Worm (Caenorhabditis elegans) whole organism, L3 larva: ENCODE measurements around the gene Y57G11C.46.
A peak's percentile ranks its signal among the peaks of the same experiment; 100 is the strongest.

Experiments
- ZK546.5 ChIP-seq: sonication (generic microtip); optimal IDR thresholded peaks from 2 replicates; lab custom pipeline; 2017; ENCODE audit warnings: missing biosample characterization, missing genetic modification characterization
- aly-2 ChIP-seq: fragments of 150-350 bp; optimal IDR thresholded peaks from 2 replicates; lab custom pipeline; 2014; ENCODE audit warnings: missing biosample characterization, missing genetic modification characterization
- ama-1 ChIP-seq: fragments of 150-350 bp; optimal IDR thresholded peaks from 2 replicates; lab custom pipeline; 2018
- ceh-16 ChIP-seq: sonication (generic microtip); optimal IDR thresholded peaks from 2 replicates; lab custom pipeline; 2017; ENCODE audit warnings: missing biosample characterization, missing genetic modification characterization
- ceh-28 ChIP-seq: fragments of 150-350 bp; optimal IDR thresholded peaks from 2 replicates; lab custom pipeline; 2014; ENCODE audit warnings: missing biosample characterization, missing genetic modification reagents, missing genetic modification characterization
- ceh-82 ChIP-seq: fragments of 150-350 bp; optimal IDR thresholded peaks from 2 replicates; lab custom pipeline; 2014; ENCODE audit warnings: missing biosample characterization, missing genetic modification characterization
- ceh-9 ChIP-seq: sonication (generic microtip); optimal IDR thresholded peaks from 2 replicates; lab custom pipeline; 2018; ENCODE audit warnings: missing biosample characterization, missing genetic modification characterization
- daf-12 ChIP-seq: fragments of 150-350 bp; optimal IDR thresholded peaks from 2 replicates; lab custom pipeline; 2014; ENCODE audit warnings: missing biosample characterization, missing genetic modification reagents, missing genetic modification characterization
- egl-5 ChIP-seq: fragments of 150-350 bp; optimal IDR thresholded peaks from 2 replicates; lab custom pipeline; 2017; ENCODE audit warnings: missing biosample characterization, missing genetic modification reagents, missing genetic modification characterization, inconsistent platforms
- elt-1 ChIP-seq: fragments of 150-350 bp; optimal IDR thresholded peaks from 2 replicates; lab custom pipeline; 2014; ENCODE audit warnings: missing biosample characterization, missing genetic modification characterization
- elt-3 ChIP-seq, 3 experiments: fragments of 150-350 bp in 1 of 3; sonication (generic microtip) in 2 of 3; optimal IDR thresholded peaks; 2 replicates in 2 of 3; 4 replicates in 1 of 3; lab custom pipeline; 2014 to 2017; ENCODE audit warnings: missing biosample characterization in 3 of 3, missing genetic modification characterization in 3 of 3
- eor-1 ChIP-seq, 2 experiments: fragments of 150-350 bp; optimal IDR thresholded peaks; 2 replicates each; lab custom pipeline; 2014 to 2018; ENCODE audit warnings: missing biosample characterization in 2 of 2, missing genetic modification characterization in 2 of 2
- fkh-10 ChIP-seq: sonication (generic microtip); optimal IDR thresholded peaks from 2 replicates; lab custom pipeline; 2017; ENCODE audit warnings: missing biosample characterization, missing genetic modification reagents, missing genetic modification characterization
- fkh-2 ChIP-seq: fragments of 150-350 bp; optimal IDR thresholded peaks from 2 replicates; lab custom pipeline; 2014; ENCODE audit warnings: missing biosample characterization, missing genetic modification reagents, missing genetic modification characterization
- fos-1 ChIP-seq: fragments of 150-350 bp; optimal IDR thresholded peaks from 2 replicates; lab custom pipeline; 2014; ENCODE audit warnings: missing biosample characterization, missing genetic modification characterization
- hmg-11 ChIP-seq: sonication (generic microtip); optimal IDR thresholded peaks from 2 replicates; lab custom pipeline; 2016; ENCODE audit warnings: missing genetic modification characterization, missing compliant biosample characterization
- jun-1 ChIP-seq: fragments of 150-350 bp; optimal IDR thresholded peaks from 2 replicates; lab custom pipeline; 2014; ENCODE audit warnings: missing biosample characterization, missing genetic modification reagents, missing genetic modification characterization
- lin-15B ChIP-seq: fragments of 150-350 bp; optimal IDR thresholded peaks from 2 replicates; lab custom pipeline; 2014; ENCODE audit warnings: missing biosample characterization, missing genetic modification characterization
- mdl-1 ChIP-seq: fragments of 150-350 bp; optimal IDR thresholded peaks from 2 replicates; lab custom pipeline; 2014; ENCODE audit warnings: missing biosample characterization, missing genetic modification characterization
- nfya-1 ChIP-seq: sonication (generic microtip); optimal IDR thresholded peaks from 2 replicates; lab custom pipeline; 2017; ENCODE audit warnings: missing genetic modification characterization, mild to moderate bottlenecking, missing compliant biosample characterization, antibody characterized with exemption, moderate library complexity; ENCODE audit not compliant: insufficient read depth
- nhr-11 ChIP-seq: fragments of 150-350 bp; optimal IDR thresholded peaks from 2 replicates; lab custom pipeline; 2014; ENCODE audit warnings: missing biosample characterization, missing genetic modification characterization
- nhr-12 ChIP-seq: fragments of 150-350 bp; optimal IDR thresholded peaks from 2 replicates; lab custom pipeline; 2014; ENCODE audit warnings: missing biosample characterization, missing genetic modification characterization
- nhr-23 ChIP-seq: fragments of 150-350 bp; optimal IDR thresholded peaks from 2 replicates; lab custom pipeline; 2014; ENCODE audit warnings: missing biosample characterization, missing genetic modification reagents, missing genetic modification characterization
- nhr-237 ChIP-seq: fragments of 150-350 bp; optimal IDR thresholded peaks from 2 replicates; lab custom pipeline; 2014; ENCODE audit warnings: missing biosample characterization, missing genetic modification characterization
- nhr-25 ChIP-seq: sonication (generic microtip); optimal IDR thresholded peaks from 2 replicates; lab custom pipeline; 2017; ENCODE audit warnings: missing biosample characterization, missing genetic modification characterization
- nhr-43 ChIP-seq: sonication (generic microtip); optimal IDR thresholded peaks from 2 replicates; lab custom pipeline; 2016; ENCODE audit warnings: mild to moderate bottlenecking, missing genetic modification characterization, missing compliant biosample characterization; ENCODE audit not compliant: poor library complexity, severe bottlenecking
- nhr-77 ChIP-seq: fragments of 150-350 bp; optimal IDR thresholded peaks from 2 replicates; lab custom pipeline; 2014; ENCODE audit warnings: missing biosample characterization, missing genetic modification characterization
- pha-4 ChIP-seq: fragments of 150-350 bp; optimal IDR thresholded peaks from 2 replicates; lab custom pipeline; 2014; ENCODE audit warnings: missing biosample characterization, missing genetic modification reagents, missing genetic modification characterization
- pqm-1 ChIP-seq: fragments of 150-350 bp; optimal IDR thresholded peaks from 2 replicates; lab custom pipeline; 2017; ENCODE audit warnings: missing biosample characterization, missing genetic modification characterization, inconsistent platforms
- skn-1 ChIP-seq: fragments of 150-350 bp; optimal IDR thresholded peaks from 2 replicates; lab custom pipeline; 2014; ENCODE audit warnings: missing biosample characterization, missing genetic modification characterization
- zag-1 ChIP-seq: fragments of 150-350 bp; optimal IDR thresholded peaks from 2 replicates; lab custom pipeline; 2014; ENCODE audit warnings: missing biosample characterization, missing genetic modification characterization
- ztf-4 ChIP-seq: fragments of 150-350 bp; optimal IDR thresholded peaks from 2 replicates; lab custom pipeline; 2014; ENCODE audit warnings: missing biosample characterization, missing genetic modification characterization

The Y57G11C.46 gene

DNA sequence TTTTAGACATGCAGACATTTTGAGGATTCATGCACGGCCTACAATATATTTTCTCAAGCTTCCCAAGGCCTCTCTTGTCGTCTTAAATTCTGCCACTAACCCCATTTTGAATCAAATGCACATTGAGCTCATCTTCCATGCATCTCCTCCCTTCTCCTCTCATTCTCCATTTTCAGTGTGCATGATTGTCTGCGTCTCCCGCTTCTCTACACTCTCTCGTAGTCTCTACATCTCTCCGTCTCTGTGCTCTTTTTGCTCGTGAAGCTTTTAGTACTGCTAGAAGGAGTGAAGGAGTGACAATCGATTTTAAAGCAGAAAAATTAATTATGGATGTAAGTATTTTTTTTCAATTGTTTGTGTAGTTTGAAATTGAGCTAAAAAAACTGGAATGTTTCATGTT is 20.7 kb upstream of the Y57G11C.46 start, which contains the start of gene Y57G11C.22:
Y57G11C.22 (plus strand) TSS at position 327 of the 400 bp plus-strand sequence.
- TF ChIP-seq zag-1 (tag; lab: Kevin White, UChicago) = no peak
- no peak for TF ChIP-seq skn-1 (tag; lab: Kevin White, UChicago)
- TF ChIP-seq nhr-237 (tag; lab: Kevin White, UChicago) = no peak
- TF ChIP-seq nfya-1 (tag; lab: Kevin White, UChicago) = peak; percentile 60
- no peak for TF ChIP-seq elt-1
- no peak for TF ChIP-seq nhr-43
- TF ChIP-seq ceh-16 (tag; lab: Kevin White, UChicago) = no peak
- no peak for TF ChIP-seq pqm-1 (tag; lab: Kevin White, UChicago)
- TF ChIP-seq egl-5 = peak; percentile 39
- no peak for TF ChIP-seq ceh-82 (tag; lab: Kevin White, UChicago)
- peak; percentile 6 for TF ChIP-seq lin-15B
- TF ChIP-seq, all 47 proteins: peak for 3

DNA sequence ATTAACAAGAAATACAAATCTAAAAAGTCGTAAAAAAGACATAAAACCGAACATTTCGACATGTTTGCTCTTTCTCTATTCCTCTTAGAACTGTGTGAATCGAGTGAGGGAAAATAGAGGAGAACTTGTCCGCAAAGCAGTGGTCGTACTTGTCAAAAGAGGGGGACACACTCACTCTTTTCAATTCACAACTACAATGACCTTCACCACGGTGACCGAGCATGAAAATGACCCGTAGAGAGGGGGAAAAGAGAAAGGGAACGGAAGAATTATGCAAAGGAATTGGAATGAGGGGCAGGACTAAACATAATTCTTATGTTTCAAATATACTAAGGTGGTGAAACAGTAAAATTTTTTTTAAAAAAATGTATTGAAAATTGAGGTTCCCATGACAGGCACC is 17.3 kb upstream of the Y57G11C.46 start:
- TF ChIP-seq aly-2 (tag; lab: Kevin White, UChicago) (no peak), pha-4 (tag; lab: Kevin White, UChicago) (peak; percentile 34), pqm-1 (tag; lab: Kevin White, UChicago) (no peak), hmg-11 (tag; lab: Kevin White, UChicago) (peak; percentile 44)
- TF ChIP-seq, all 47 proteins: peak for 2

DNA sequence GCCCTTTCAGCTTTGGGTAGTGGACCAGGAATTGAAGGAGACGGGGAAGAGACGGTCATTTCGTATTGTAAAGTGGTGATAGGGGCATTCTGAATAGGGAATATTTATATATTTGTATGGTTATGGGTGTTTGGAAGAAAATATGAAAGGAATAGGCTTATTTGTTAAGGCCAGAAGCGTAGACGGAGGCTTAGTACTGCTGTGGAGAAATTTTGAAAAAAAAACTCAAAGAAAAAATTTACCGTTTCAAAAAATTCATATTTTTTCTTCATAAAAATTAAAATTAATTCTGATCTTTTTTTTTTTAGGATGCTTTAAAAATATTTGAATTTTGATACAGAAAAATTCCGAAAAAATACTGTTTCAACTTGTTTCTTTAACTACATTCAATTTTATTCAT is 12.8 kb upstream of the Y57G11C.46 start, which contains the start of gene hhat-2:
hhat-2 (minus strand) TSS at position 101 of the 400 bp plus-strand sequence.
- TF ChIP-seq jun-1 (tag; lab: Kevin White, UChicago) (no peak), eor-1 (tag; optimal IDR thresholded peaks at IDR 0.05; lab: Kevin White, UChicago) (no peak), pqm-1 (tag; lab: Kevin White, UChicago) (no peak), elt-1 (no peak), egl-5 (no peak), nhr-23 (tag; lab: Kevin White, UChicago) (no peak), nfya-1 (tag; lab: Kevin White, UChicago) (no peak), ceh-28 (tag; lab: Kevin White, UChicago) (no peak), fos-1 (tag; lab: Kevin White, UChicago) (no peak), ceh-9 (tag; lab: Kevin White, UChicago) (no peak), fkh-2 (no peak), nhr-25 (tag; lab: Kevin White, UChicago) (no peak), nhr-77 (tag; lab: Kevin White, UChicago) (no peak), elt-3 (tag; optimal IDR thresholded peaks at IDR 0.05; lab: Kevin White, UChicago) (no peak), ama-1 (lab: Kevin White, UChicago) (no peak), ztf-4 (tag; lab: Kevin White, UChicago) (no peak), nhr-12 (tag; lab: Kevin White, UChicago) (no peak), skn-1 (tag; lab: Kevin White, UChicago) (no peak), nhr-11 (tag; lab: Kevin White, UChicago) (no peak), fkh-10 (no peak)

DNA sequence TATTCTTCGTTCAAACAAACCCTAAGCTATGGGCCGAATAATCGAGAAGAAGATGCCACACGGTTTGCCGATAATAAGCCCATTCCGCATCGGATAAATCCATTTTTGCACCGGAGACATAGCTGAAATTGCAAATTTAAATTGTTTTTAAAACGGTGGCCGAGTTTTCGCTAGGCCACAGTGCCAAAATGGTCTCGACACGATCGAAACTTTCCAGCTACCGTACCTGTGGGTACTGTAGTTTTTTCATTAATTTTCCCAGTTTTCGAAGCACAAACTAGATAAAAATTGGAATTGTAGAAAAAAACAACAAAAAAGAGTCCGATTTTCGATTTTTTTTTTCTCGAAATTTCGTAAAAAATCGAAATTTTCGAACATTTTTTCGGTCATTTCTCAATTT is 12.0 kb upstream of the Y57G11C.46 start:
- TF ChIP-seq skn-1 (tag; lab: Kevin White, UChicago) (no peak), elt-3 (tag; optimal IDR thresholded peaks at IDR 0.05; lab: Kevin White, UChicago) (no peak), nhr-11 (tag; lab: Kevin White, UChicago) (no peak)

DNA sequence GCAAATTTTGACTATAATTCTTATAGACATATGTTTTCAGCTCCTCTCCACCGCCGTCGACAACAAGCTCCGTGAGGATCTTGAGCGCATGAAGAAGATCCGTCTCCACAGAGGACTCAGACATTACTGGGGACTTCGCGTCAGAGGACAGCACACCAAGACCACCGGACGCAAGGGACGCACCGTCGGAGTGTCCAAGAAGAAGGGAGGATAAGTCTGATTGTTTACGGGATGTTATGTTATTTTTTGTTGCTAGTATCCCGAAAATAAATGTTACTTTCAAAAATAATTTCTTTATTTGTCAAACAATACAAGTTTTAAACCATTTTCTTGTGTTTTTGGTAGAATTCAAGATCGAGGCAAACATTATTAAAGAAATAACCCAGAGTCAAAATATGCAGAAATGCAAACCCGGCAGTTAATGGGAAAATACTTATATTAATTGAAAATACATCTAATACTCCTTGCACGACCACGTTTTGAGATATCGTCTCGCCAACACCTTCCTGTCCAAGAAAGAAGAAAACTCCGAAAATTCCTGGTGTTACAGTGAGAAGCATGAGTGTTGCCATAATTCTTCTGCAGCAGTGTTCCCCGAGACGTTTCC is 10.1 kb upstream of the Y57G11C.46 start:
- no peak for TF ChIP-seq ZK546.5 (tag; lab: Kevin White, UChicago)
- TF ChIP-seq mdl-1 (tag; lab: Kevin White, UChicago) = no peak
- no peak for TF ChIP-seq elt-3 (tag; optimal IDR thresholded peaks at IDR 0.05; lab: Kevin White, UChicago)
- no peak for TF ChIP-seq egl-5
- TF ChIP-seq daf-12 (tag; lab: Kevin White, UChicago) = no peak
- no peak for TF ChIP-seq nfya-1 (tag; lab: Kevin White, UChicago)
- no peak for TF ChIP-seq nhr-43
